Worm (Caenorhabditis elegans) whole organism, young adult: ENCODE measurements around the gene C30B5.2.
A peak's percentile ranks its signal among the peaks of the same experiment; 100 is the strongest.

ENCODE experiments used
- B0019.2 ChIP-seq: fragments of 200-800 bp; sonication (Bioruptor generic); conservative IDR thresholded peaks from 2 replicates; pipeline ENCODE4 v1.3.6; 2022; ENCODE audit warnings: missing genetic modification reagents, missing genetic modification characterization, missing compliant biosample characterization
- B0261.1 ChIP-seq: sonication (generic microtip); optimal IDR thresholded peaks from 2 replicates; lab custom pipeline; 2016; ENCODE audit warnings: mild to moderate bottlenecking, missing genetic modification characterization, moderate library complexity, missing compliant biosample characterization
- C06A6.2 ChIP-seq: fragments of 200-800 bp; sonication (Bioruptor generic); conservative IDR thresholded peaks from 2 replicates; pipeline ENCODE4 v1.3.6; 2022; ENCODE audit warnings: missing genetic modification characterization, missing compliant biosample characterization
- F10E7.11 ChIP-seq: sonication (generic microtip); optimal IDR thresholded peaks from 2 replicates; lab custom pipeline; 2017; ENCODE audit warnings: mild to moderate bottlenecking, missing genetic modification characterization, moderate library complexity, missing compliant biosample characterization
- F33H1.4 ChIP-seq: fragments of 200-800 bp; sonication (Bioruptor generic); IDR thresholded peaks from 2 replicates; pipeline ENCODE4 v1.3.6; 2022; ENCODE audit warnings: missing genetic modification reagents, missing genetic modification characterization, missing compliant biosample characterization
- F37B4.10 ChIP-seq: fragments of 200-800 bp; sonication (Bioruptor generic); IDR thresholded peaks from 2 replicates; pipeline ENCODE4 v1.3.6; 2022; ENCODE audit warnings: missing genetic modification characterization, missing compliant biosample characterization
- F55B11.4 ChIP-seq: sonication (generic microtip); optimal IDR thresholded peaks from 2 replicates; lab custom pipeline; 2016; ENCODE audit warnings: missing compliant biosample characterization, missing genetic modification characterization, borderline replicate concordance; ENCODE audit not compliant: insufficient read depth
- F57C9.4 ChIP-seq: sonication (generic microtip); optimal IDR thresholded peaks from 2 replicates; lab custom pipeline; 2017; ENCODE audit warnings: mild to moderate bottlenecking, missing genetic modification characterization, missing compliant biosample characterization
- T07F8.4 ChIP-seq: sonication (generic microtip); optimal IDR thresholded peaks from 2 replicates; lab custom pipeline; 2016; ENCODE audit warnings: mild to moderate bottlenecking, missing genetic modification characterization, moderate library complexity, missing compliant biosample characterization
- Y79H2A.3 ChIP-seq: fragments of 200-800 bp; sonication (Bioruptor generic); conservative IDR thresholded peaks from 2 replicates; pipeline ENCODE4 v1.3.6; 2022; ENCODE audit warnings: missing genetic modification reagents, missing genetic modification characterization, missing compliant biosample characterization
- akir-1 ChIP-seq: fragments of 200-800 bp; sonication (Bioruptor generic); optimal IDR thresholded peaks from 2 replicates; lab custom pipeline; 2018; ENCODE audit warnings: mild to moderate bottlenecking, missing genetic modification characterization, moderate library complexity, missing compliant biosample characterization
- ama-1 ChIP-seq, 3 experiments: fragments of 150-350 bp in 1 of 3; sonication (generic microtip) in 2 of 3; optimal IDR thresholded peaks; 2 replicates each; lab custom pipeline; 2014 to 2018; ENCODE audit warnings: missing biosample characterization in 2 of 3, missing genetic modification characterization in 2 of 3, missing genetic modification reagents in 2 of 3
- aptf-2 ChIP-seq: fragments of 200-800 bp; sonication (Bioruptor generic); conservative IDR thresholded peaks from 2 replicates; pipeline ENCODE4 v1.3.6; 2022; ENCODE audit warnings: missing genetic modification reagents, missing genetic modification characterization, missing compliant biosample characterization
- ccch-3 ChIP-seq: fragments of 200-800 bp; sonication (Bioruptor generic); optimal IDR thresholded peaks from 2 replicates; lab custom pipeline; 2018; ENCODE audit warnings: mild to moderate bottlenecking, missing genetic modification characterization, missing compliant biosample characterization
- cebp-1 ChIP-seq, 2 experiments: fragments of 200-800 bp in 1 of 2; sonication (Bioruptor generic) in 1 of 2; sonication (generic microtip) in 1 of 2; IDR thresholded peaks in 1 of 2; optimal IDR thresholded peaks in 1 of 2; 2 replicates each; pipeline versions ENCODE4 v1.3.6 to Lab custom; 2017 to 2022; ENCODE audit warnings: missing compliant biosample characterization in 2 of 2, missing genetic modification characterization in 2 of 2, mild to moderate bottlenecking in 1 of 2, missing genetic modification reagents in 1 of 2, moderate library complexity in 1 of 2
- ceh-79 ChIP-seq: sonication (generic microtip); optimal IDR thresholded peaks from 2 replicates; lab custom pipeline; 2017; ENCODE audit warnings: mild to moderate bottlenecking, missing genetic modification characterization, missing compliant biosample characterization
- dpff-1 ChIP-seq: sonication (generic microtip); optimal IDR thresholded peaks from 2 replicates; lab custom pipeline; 2017; ENCODE audit warnings: mild to moderate bottlenecking, missing genetic modification characterization, missing compliant biosample characterization
- efl-1 ChIP-seq: fragments of 150-350 bp; optimal IDR thresholded peaks from 2 replicates; lab custom pipeline; 2014; ENCODE audit warnings: missing biosample characterization, missing genetic modification reagents, missing genetic modification characterization
- egrh-3 ChIP-seq: fragments of 200-800 bp; sonication (Bioruptor generic); IDR thresholded peaks from 2 replicates; pipeline ENCODE4 v1.3.6; 2022; ENCODE audit warnings: missing genetic modification reagents, missing genetic modification characterization, missing compliant biosample characterization
- ekl-4 ChIP-seq: fragments of 200-800 bp; sonication (Bioruptor generic); IDR thresholded peaks from 2 replicates; pipeline ENCODE4 v1.3.6; 2022; ENCODE audit warnings: missing genetic modification reagents, missing genetic modification characterization, missing compliant biosample characterization
- gei-17 ChIP-seq: fragments of 200-800 bp; sonication (Bioruptor generic); optimal IDR thresholded peaks from 2 replicates; lab custom pipeline; 2018; ENCODE audit warnings: mild to moderate bottlenecking, missing genetic modification characterization, missing compliant biosample characterization
- hrde-1 ChIP-seq: sonication (generic microtip); optimal IDR thresholded peaks from 2 replicates; lab custom pipeline; 2016; ENCODE audit warnings: missing genetic modification characterization, mild to moderate bottlenecking, missing compliant biosample characterization, moderate library complexity, missing genotype, missing genetic modification reagents, borderline replicate concordance
- hsf-1 ChIP-seq: fragments of 200-800 bp; sonication (Bioruptor generic); IDR thresholded peaks from 2 replicates; pipeline ENCODE4 v1.3.6; 2022; ENCODE audit warnings: missing genetic modification reagents, missing genetic modification characterization, missing compliant biosample characterization
- lag-1 ChIP-seq: fragments of 200-800 bp; sonication (Bioruptor generic); IDR thresholded peaks from 2 replicates; pipeline ENCODE4 v1.3.6; 2022; ENCODE audit warnings: missing genetic modification reagents, missing genetic modification characterization, missing compliant biosample characterization
- lin-54 ChIP-seq: fragments of 200-800 bp; sonication (Bioruptor generic); optimal IDR thresholded peaks from 2 replicates; lab custom pipeline; 2018; ENCODE audit warnings: mild to moderate bottlenecking, missing genetic modification characterization, missing compliant biosample characterization
- lir-1 ChIP-seq: fragments of 200-800 bp; sonication (Bioruptor generic); conservative IDR thresholded peaks from 2 replicates; pipeline ENCODE4 v1.3.6; 2022; ENCODE audit warnings: missing genetic modification reagents, missing genetic modification characterization, missing compliant biosample characterization
- madf-6 ChIP-seq: fragments of 200-800 bp; sonication (Bioruptor generic); IDR thresholded peaks from 2 replicates; pipeline ENCODE4 v1.3.6; 2022; ENCODE audit warnings: missing genetic modification reagents, missing genetic modification characterization, missing compliant biosample characterization
- madf-8 ChIP-seq: fragments of 200-800 bp; sonication (Bioruptor generic); conservative IDR thresholded peaks from 2 replicates; pipeline ENCODE4 v1.3.6; 2022; ENCODE audit warnings: missing genetic modification reagents, missing genetic modification characterization, missing compliant biosample characterization
- mxl-1 ChIP-seq: sonication (generic microtip); optimal IDR thresholded peaks from 2 replicates; lab custom pipeline; 2016; ENCODE audit warnings: missing genetic modification characterization, missing compliant biosample characterization
- nfya-1 ChIP-seq: sonication (generic microtip); optimal IDR thresholded peaks from 2 replicates; lab custom pipeline; 2017; ENCODE audit warnings: antibody characterized with exemption, missing compliant biosample characterization, missing genetic modification characterization, borderline replicate concordance; ENCODE audit not compliant: insufficient read depth
- nfyb-1 ChIP-seq: fragments of 200-800 bp; sonication (Bioruptor generic); IDR thresholded peaks from 2 replicates; pipeline ENCODE4 v1.3.6; 2022; ENCODE audit warnings: missing genetic modification reagents, missing genetic modification characterization, missing compliant biosample characterization
- nhr-120 ChIP-seq: fragments of 200-800 bp; sonication (Bioruptor generic); IDR thresholded peaks from 2 replicates; pipeline ENCODE4 v1.3.6; 2022; ENCODE audit warnings: missing genetic modification characterization, missing compliant biosample characterization
- nhr-27 ChIP-seq: fragments of 200-800 bp; sonication (Bioruptor generic); optimal IDR thresholded peaks from 2 replicates; lab custom pipeline; 2018; ENCODE audit warnings: mild to moderate bottlenecking, missing genetic modification characterization, moderate library complexity, missing compliant biosample characterization
- nhr-80 ChIP-seq: sonication (generic microtip); optimal IDR thresholded peaks from 2 replicates; lab custom pipeline; 2016; ENCODE audit warnings: missing genetic modification characterization, missing compliant biosample characterization
- nhr-90 ChIP-seq: sonication (generic microtip); optimal IDR thresholded peaks from 2 replicates; lab custom pipeline; 2016; ENCODE audit warnings: missing genotype, mild to moderate bottlenecking, missing genetic modification characterization, missing compliant biosample characterization
- rpc-1 ChIP-seq, 2 experiments: fragments of 150-350 bp in 1 of 2; sonication (generic microtip) in 1 of 2; optimal IDR thresholded peaks; 2 replicates each; lab custom pipeline; 2014 to 2018; ENCODE audit warnings: missing biosample characterization in 1 of 2, missing genetic modification characterization in 1 of 2, missing genetic modification reagents in 1 of 2, missing genotype in 1 of 2
- snpc-4 ChIP-seq, 5 experiments: fragments of 150-350 bp in 1 of 5; sonication (generic microtip) in 4 of 5; optimal IDR thresholded peaks; 2 replicates each; lab custom pipeline; 2014 to 2018; ENCODE audit warnings: missing genetic modification characterization in 5 of 5, missing biosample characterization in 3 of 5, antibody characterized with exemption in 2 of 5, mild to moderate bottlenecking in 2 of 5, missing compliant biosample characterization in 2 of 5, missing genotype in 2 of 5, moderate library complexity in 2 of 5, missing genetic modification reagents in 1 of 5
- tbp1 ChIP-seq: fragments of 200-800 bp; sonication (Bioruptor generic); optimal IDR thresholded peaks from 2 replicates; lab custom pipeline; 2018; ENCODE audit warnings: mild to moderate bottlenecking, missing genetic modification characterization, missing compliant biosample characterization
- unc-62 ChIP-seq: fragments of 150-350 bp; optimal IDR thresholded peaks from 2 replicates; lab custom pipeline; 2014; ENCODE audit warnings: missing biosample characterization, missing genetic modification reagents, missing genetic modification characterization
- ztf-18 ChIP-seq: sonication (generic microtip); optimal IDR thresholded peaks from 2 replicates; lab custom pipeline; 2016; ENCODE audit warnings: missing genotype, mild to moderate bottlenecking, missing genetic modification characterization, missing compliant biosample characterization
- ztf-22 ChIP-seq: fragments of 200-800 bp; sonication (Bioruptor generic); optimal IDR thresholded peaks from 2 replicates; lab custom pipeline; 2018; ENCODE audit warnings: mild to moderate bottlenecking, missing genetic modification characterization, moderate library complexity, missing compliant biosample characterization
- ztf-26 ChIP-seq: sonication (generic microtip); optimal IDR thresholded peaks from 2 replicates; lab custom pipeline; 2017; ENCODE audit warnings: missing genetic modification characterization, missing compliant biosample characterization
- ztf-3 ChIP-seq: fragments of 200-800 bp; sonication (Bioruptor generic); optimal IDR thresholded peaks from 2 replicates; lab custom pipeline; 2018; ENCODE audit warnings: mild to moderate bottlenecking, missing genetic modification characterization, missing compliant biosample characterization

Gene C30B5.2

ce11 chrII:6160994-6161393 lies 36.0 kb upstream of the C30B5.2 start, which contains the start of gene exp-1 (continued):
- TF ChIP-seq hrde-1 (tag; lab: Kevin White, UChicago) (no peak), unc-62 (GFP tag; lab: Kevin White, UChicago) (no peak), nfyb-1 (GFP tag; lab: Robert Waterston, UW) (no peak), ceh-79 (no peak), ztf-22 (GFP tag; lab: Kevin White, UChicago) (no peak), F37B4.10 (GFP tag; lab: Robert Waterston, UW) (no peak)

- TF ChIP-seq lin-54 (GFP tag; lab: Kevin White, UChicago) = no peak
- no peak for TF ChIP-seq nhr-27
- TF ChIP-seq madf-6 = no peak
- TF ChIP-seq hsf-1 (GFP tag; lab: Robert Waterston, UW) = no peak
- no peak for TF ChIP-seq ztf-3 (GFP tag; lab: Kevin White, UChicago)
- TF ChIP-seq rpc-1 (optimal IDR thresholded peaks at IDR 0.05; lab: Kevin White, UChicago) = no peak
- TF ChIP-seq rpc-1 (tag; optimal IDR thresholded peaks at IDR 0.05; lab: Kevin White, UChicago) = no peak
- TF ChIP-seq ztf-26 (tag; lab: Kevin White, UChicago) = no peak
- TF ChIP-seq lag-1 (GFP tag; lab: Robert Waterston, UW) = no peak
- TF ChIP-seq F55B11.4 (tag; lab: Kevin White, UChicago) = no peak
- no peak for TF ChIP-seq mxl-1 (tag; lab: Kevin White, UChicago)
- TF ChIP-seq nfya-1 (tag; lab: Kevin White, UChicago) = no peak
- no peak for TF ChIP-seq F10E7.11 (tag; lab: Kevin White, UChicago)
- no peak for TF ChIP-seq nfyb-1 (GFP tag; lab: Robert Waterston, UW)
- no peak for TF ChIP-seq madf-8 (GFP tag; lab: Robert Waterston, UW)
- no peak for TF ChIP-seq ekl-4 (GFP tag; lab: Robert Waterston, UW)
- no peak for TF ChIP-seq F57C9.4 (tag; lab: Kevin White, UChicago)
Measured at ce11 chrII:6165152-6165551, 31.8 kb upstream of the C30B5.2 start.

- TF ChIP-seq nhr-90 (no peak), B0261.1 (tag; lab: Kevin White, UChicago) (peak; percentile 27), nhr-120 (GFP tag; lab: Robert Waterston, UW) (no peak), rpc-1 (optimal IDR thresholded peaks at IDR 0.05; lab: Kevin White, UChicago) (peak; percentile 20), rpc-1 (tag; optimal IDR thresholded peaks at IDR 0.05; lab: Kevin White, UChicago) (peak; percentile 67), efl-1 (GFP tag; lab: Kevin White, UChicago) (no peak), T07F8.4 (tag; lab: Kevin White, UChicago) (no peak), tbp1 (GFP tag; lab: Kevin White, UChicago) (peak; percentile 77)
Measured at ce11 chrII:6168714-6169113, 28.3 kb upstream of the C30B5.2 start.

- TF ChIP-seq B0019.2 (GFP tag; lab: Robert Waterston, UW) (no peak), cebp-1 (GFP tag; IDR thresholded peaks at IDR 0.05; lab: Robert Waterston, UW) (no peak), cebp-1 (tag; optimal IDR thresholded peaks at IDR 0.05; lab: Kevin White, UChicago) (no peak), gei-17 (GFP tag; lab: Kevin White, UChicago) (no peak), Y79H2A.3 (no peak), aptf-2 (GFP tag; lab: Robert Waterston, UW) (no peak), nhr-80 (tag; lab: Kevin White, UChicago) (no peak), C06A6.2 (GFP tag; lab: Robert Waterston, UW) (no peak), ccch-3 (no peak), lir-1 (GFP tag; lab: Robert Waterston, UW) (no peak), F33H1.4 (no peak), efl-1 (GFP tag; lab: Kevin White, UChicago) (no peak), egrh-3 (GFP tag; lab: Robert Waterston, UW) (no peak), ztf-18 (no peak), ekl-4 (GFP tag; lab: Robert Waterston, UW) (no peak), ama-1 (optimal IDR thresholded peaks at IDR 0.05; lab: Kevin White, UChicago) (no peak), ama-1 (GFP tag; optimal IDR thresholded peaks at IDR 0.05; lab: Kevin White, UChicago) (no peak), akir-1 (no peak), dpff-1 (no peak), snpc-4 (GFP tag; optimal IDR thresholded peaks at IDR 0.05; lab: Kevin White, UChicago) (no peak), snpc-4 (tag; optimal IDR thresholded peaks at IDR 0.05; lab: Kevin White, UChicago) (no peak)
Measured at ce11 chrII:6169156-6169555, 27.8 kb upstream of the C30B5.2 start, which contains the start of gene hst-3.1. Gene hst-3.1 (minus strand): TSS chrII:6169256.
